Fruit fly (Drosophila melanogaster): ENCODE results near the gene Dci.

Dci gene

dm6 chr3L:818438-819138 is 32.6 kb upstream of the Dci start (continued):
- peak in 1 of 2 experiments; percentile 1 for TF ChIP-seq dpn (GFP tag; optimal IDR thresholded peaks at IDR 0.05)
- TF ChIP-seq ham (GFP tag; IDR thresholded peaks at IDR 0.05) = no peak
- TF ChIP-seq D19B (GFP tag; optimal IDR thresholded peaks at IDR 0.05) = no peak
- no peak for TF ChIP-seq CG14860 (GFP tag; IDR thresholded peaks at IDR 0.05; ENCODE audit: partially characterized antibody)
- TF ChIP-seq zen2 (GFP tag; IDR thresholded peaks at IDR 0.05; ENCODE audit: partially characterized antibody) = no peak
- no peak for TF ChIP-seq Rfx (GFP tag; IDR thresholded peaks at IDR 0.05)
- no peak for TF ChIP-seq Lhr (GFP tag; optimal IDR thresholded peaks at IDR 0.05)
- no peak for TF ChIP-seq wek (GFP tag; optimal IDR thresholded peaks at IDR 0.05)
- no peak for TF ChIP-seq Nf-YC (tag; optimal IDR thresholded peaks at IDR 0.05)
- TF ChIP-seq eve (GFP tag; optimal IDR thresholded peaks at IDR 0.05) = no peak
- TF ChIP-seq bcd (GFP tag; optimal IDR thresholded peaks at IDR 0.05) = no peak
- TF ChIP-seq otp (GFP tag; IDR thresholded peaks at IDR 0.05) = no peak
- no peak for TF ChIP-seq CG11398 (GFP tag; optimal IDR thresholded peaks at IDR 0.05)
- TF ChIP-seq CG12744 (GFP tag; optimal IDR thresholded peaks at IDR 0.05) = no peak
- no peak for TF ChIP-seq ac (GFP tag; optimal IDR thresholded peaks at IDR 0.05)
- TF ChIP-seq ems (GFP tag; optimal IDR thresholded peaks at IDR 0.05) = no peak
- no peak for TF ChIP-seq danr (GFP tag; IDR thresholded peaks at IDR 0.05)
- TF ChIP-seq Tbp (GFP tag; optimal IDR thresholded peaks at IDR 0.05) = no peak
- no peak for TF ChIP-seq CG9727 (GFP tag; optimal IDR thresholded peaks at IDR 0.05)
- TF ChIP-seq CG11247 (GFP tag; IDR thresholded peaks at IDR 0.05) = no peak
- TF ChIP-seq wdn (GFP tag; IDR thresholded peaks at IDR 0.05) = no peak
- TF ChIP-seq CG11456 (GFP tag; IDR thresholded peaks at IDR 0.05) = no peak
- no peak for TF ChIP-seq Opbp (GFP tag; IDR thresholded peaks at IDR 0.05; ENCODE audit: partially characterized antibody)
- no peak for TF ChIP-seq pzg (GFP tag; optimal IDR thresholded peaks at IDR 0.05)
- TF ChIP-seq ind (GFP tag; optimal IDR thresholded peaks at IDR 0.05) = no peak
- no peak for TF ChIP-seq D (optimal IDR thresholded peaks at IDR 0.05)
- TF ChIP-seq D (GFP tag; optimal IDR thresholded peaks at IDR 0.05) = no peak
- peak; percentile 35; the same call in 1 of the 4 replicates for TF ChIP-seq Gug (GFP tag; IDR thresholded peaks at IDR 0.05)
- TF ChIP-seq CG4424 (GFP tag; optimal IDR thresholded peaks at IDR 0.05) = no peak
- no peak for TF ChIP-seq nmo (GFP tag; optimal IDR thresholded peaks at IDR 0.05)
- no peak for TF ChIP-seq B-H2 (GFP tag; optimal IDR thresholded peaks at IDR 0.05)
- TF ChIP-seq mam (GFP tag; optimal IDR thresholded peaks at IDR 0.05) = no peak
- no peak for TF ChIP-seq chn (GFP tag; optimal IDR thresholded peaks at IDR 0.05)
- no peak for TF ChIP-seq peb (GFP tag; IDR thresholded peaks at IDR 0.05)
- TF ChIP-seq CG2116 (GFP tag; optimal IDR thresholded peaks at IDR 0.05) = no peak
- TF ChIP-seq CG6791 (GFP tag; IDR thresholded peaks at IDR 0.05; ENCODE audit: partially characterized antibody) = no peak
- TF ChIP-seq CG17328 (GFP tag; IDR thresholded peaks at IDR 0.05) = no peak
- peak; percentile 10 for TF ChIP-seq unpg (GFP tag; optimal IDR thresholded peaks at IDR 0.05)
- no peak for TF ChIP-seq CG17186 (GFP tag; optimal IDR thresholded peaks at IDR 0.05)
- TF ChIP-seq gcm2 (GFP tag; optimal IDR thresholded peaks at IDR 0.05) = no peak
- no peak for TF ChIP-seq CG10147 (GFP tag; optimal IDR thresholded peaks at IDR 0.05)
- TF ChIP-seq CG8281 (tag; optimal IDR thresholded peaks at IDR 0.05) = no peak
- no peak for TF ChIP-seq CG15514 (GFP tag; optimal IDR thresholded peaks at IDR 0.05)
- TF ChIP-seq Adf1 (GFP tag; IDR thresholded peaks at IDR 0.05) = no peak
- no peak for TF ChIP-seq MESR4 (GFP tag; optimal IDR thresholded peaks at IDR 0.05)
- no peak for TF ChIP-seq CG17612 (GFP tag; IDR thresholded peaks at IDR 0.05)
- no peak for TF ChIP-seq CG4854 (GFP tag; optimal IDR thresholded peaks at IDR 0.05)
- TF ChIP-seq HLH3B (GFP tag; IDR thresholded peaks at IDR 0.05) = 0 out of 2 replicates have a peak, but pooled peaks have one; percentile 26
- TF ChIP-seq MTF-1 (GFP tag; optimal IDR thresholded peaks at IDR 0.05; ENCODE audit: borderline replicate concordance) = no peak
- TF ChIP-seq ranshi (GFP tag; IDR thresholded peaks at IDR 0.05) = no peak
- no peak for TF ChIP-seq crc (GFP tag; optimal IDR thresholded peaks at IDR 0.05)

Data from whole organism, embryonic.